Fruit fly (Drosophila melanogaster) whole organism, embryonic: Measurements from ENCODE around the gene Tango2.

ENCODE experiments used
- CG10274 ChIP-seq: fragments of 200-800 bp; sonication (Bioruptor generic); optimal IDR thresholded peaks from 3 replicates; lab custom pipeline; 2017; ENCODE audit warnings: missing biosample characterization, mild to moderate bottlenecking, missing genetic modification characterization
- CG11504 ChIP-seq: fragments of 200-800 bp; sonication (Bioruptor generic); optimal IDR thresholded peaks from 3 replicates; lab custom pipeline; 2019; ENCODE audit warnings: missing biosample characterization, mild to moderate bottlenecking, missing genetic modification characterization, moderate library complexity
- CG1233 ChIP-seq: fragments of 200-800 bp; sonication (Bioruptor generic); optimal IDR thresholded peaks from 4 replicates; lab custom pipeline; 2018; ENCODE audit warnings: missing biosample characterization, mild to moderate bottlenecking, missing genetic modification characterization
- CG12769 ChIP-seq: fragments of 200-800 bp; sonication (Bioruptor generic); optimal IDR thresholded peaks from 2 replicates; lab custom pipeline; 2019; ENCODE audit warnings: missing biosample characterization, mild to moderate bottlenecking, missing genetic modification characterization, moderate library complexity
- CG15479 ChIP-seq: fragments of 200-800 bp; sonication (Bioruptor generic); optimal IDR thresholded peaks from 3 replicates; lab custom pipeline; 2019; ENCODE audit warnings: missing biosample characterization, mild to moderate bottlenecking, missing genetic modification characterization, moderate library complexity
- CG15601 ChIP-seq: fragments of 200-800 bp; sonication (Bioruptor generic); optimal IDR thresholded peaks from 3 replicates; lab custom pipeline; 2019; ENCODE audit warnings: missing biosample characterization, mild to moderate bottlenecking, missing genetic modification characterization, moderate library complexity
- CG15696 ChIP-seq: fragments of 200-800 bp; sonication (Bioruptor generic); optimal IDR thresholded peaks from 2 replicates; lab custom pipeline; 2019; ENCODE audit warnings: missing biosample characterization, mild to moderate bottlenecking, missing genetic modification characterization, moderate library complexity
- CG2120 ChIP-seq: fragments of 200-800 bp; sonication (Bioruptor generic); optimal IDR thresholded peaks from 3 replicates; lab custom pipeline; 2016; ENCODE audit warnings: missing biosample characterization, missing genetic modification characterization
- CG2202 ChIP-seq: fragments of 200-800 bp; sonication (Bioruptor generic); optimal IDR thresholded peaks from 2 replicates; lab custom pipeline; 2018; ENCODE audit warnings: missing biosample characterization, mild to moderate bottlenecking, missing genetic modification characterization
- CG2889 ChIP-seq: fragments of 200-800 bp; sonication (Bioruptor generic); IDR thresholded peaks from 3 replicates; pipeline ENCODE4 v1.3.6; 2022; ENCODE audit warnings: missing biosample characterization, missing genetic modification characterization
- CG3847 ChIP-seq: fragments of 200-800 bp; sonication (Bioruptor generic); IDR thresholded peaks from 2 replicates; pipeline ENCODE4 v1.3.6; 2022; ENCODE audit warnings: missing biosample characterization, missing genetic modification characterization
- CG4730 ChIP-seq: fragments of 200-800 bp; sonication (Bioruptor generic); IDR thresholded peaks from 2 replicates; pipeline ENCODE4 v1.3.6; 2022; ENCODE audit warnings: missing biosample characterization, missing genetic modification characterization
- CG8290 ChIP-seq, 3 experiments: fragments of 200-800 bp; sonication (Bioruptor generic); optimal IDR thresholded peaks; 2 replicates each; lab custom pipeline; 2016 to 2019; ENCODE audit warnings: missing biosample characterization in 3 of 3, missing genetic modification characterization in 3 of 3, mild to moderate bottlenecking in 2 of 3, moderate library complexity in 1 of 3
- CG9727 ChIP-seq: fragments of 200-800 bp; sonication (Bioruptor generic); optimal IDR thresholded peaks from 3 replicates; lab custom pipeline; 2017; ENCODE audit warnings: missing biosample characterization, mild to moderate bottlenecking, missing genetic modification characterization
- CoRest ChIP-seq: fragments of 200-800 bp; sonication (Bioruptor generic); optimal IDR thresholded peaks from 3 replicates; lab custom pipeline; 2018; ENCODE audit warnings: missing biosample characterization, mild to moderate bottlenecking, missing genetic modification characterization, moderate library complexity
- Hmr ChIP-seq: fragments of 200-800 bp; sonication (Bioruptor generic); optimal IDR thresholded peaks from 3 replicates; lab custom pipeline; 2017; ENCODE audit warnings: mild to moderate bottlenecking, missing biosample characterization, missing genetic modification reagents, missing genetic modification characterization
- Hr78 ChIP-seq, 2 experiments: fragments of 200-800 bp in 1 of 2; fragments of >200 bp in 1 of 2; sonication (Bioruptor generic) in 1 of 2; optimal IDR thresholded peaks; 2 replicates each; lab custom pipeline; 2017 to 2019; ENCODE audit warnings: missing biosample characterization in 2 of 2, missing genetic modification characterization in 2 of 2, mild to moderate bottlenecking in 1 of 2, moderate library complexity in 1 of 2
- Kr ChIP-seq: fragments of 200-800 bp; sonication (Bioruptor generic); optimal IDR thresholded peaks from 2 replicates; lab custom pipeline; 2017; ENCODE audit warnings: missing biosample characterization, mild to moderate bottlenecking, missing genetic modification characterization
- Max ChIP-seq: fragments of 200-800 bp; sonication (Bioruptor generic); optimal IDR thresholded peaks from 2 replicates; lab custom pipeline; 2016; ENCODE audit warnings: missing biosample characterization, mild to moderate bottlenecking, missing genetic modification characterization
- Med ChIP-seq: fragments of 200-800 bp; sonication (Bioruptor generic); peaks from one replicate; lab custom pipeline; 2016; ENCODE audit warnings: missing biosample characterization, missing genetic modification characterization, mild to moderate bottlenecking, inconsistent platforms, moderate library complexity
- Myb ChIP-seq: fragments of 200-800 bp; sonication (Bioruptor generic); optimal IDR thresholded peaks from 2 replicates; lab custom pipeline; 2016; ENCODE audit warnings: missing biosample characterization, missing genetic modification characterization
- NFAT ChIP-seq: fragments of 200-800 bp; sonication (Bioruptor generic); IDR thresholded peaks from 2 replicates; pipeline ENCODE4 v1.3.6; 2022; ENCODE audit warnings: missing biosample characterization, missing genetic modification characterization
- Pdp1 ChIP-seq, 2 experiments: fragments of 200-800 bp; sonication (Bioruptor generic); optimal IDR thresholded peaks; 3 replicates each; lab custom pipeline; 2016; ENCODE audit warnings: missing biosample characterization in 2 of 2, missing genetic modification characterization in 2 of 2, mild to moderate bottlenecking in 1 of 2, moderate library complexity in 1 of 2
- Side ChIP-seq: fragments of 200-800 bp; sonication (Bioruptor generic); optimal IDR thresholded peaks from 2 replicates; lab custom pipeline; 2016; ENCODE audit warnings: missing biosample characterization, missing genetic modification characterization
- Sry-δ ChIP-seq: fragments of 200-800 bp; sonication (Bioruptor generic); optimal IDR thresholded peaks from 2 replicates; lab custom pipeline; 2016; ENCODE audit warnings: missing biosample characterization, missing genetic modification characterization
- az2 ChIP-seq: fragments of 200-800 bp; sonication (Bioruptor generic); optimal IDR thresholded peaks from 3 replicates; lab custom pipeline; 2016; ENCODE audit warnings: missing biosample characterization, missing genetic modification characterization
- ci ChIP-seq: fragments of 200-800 bp; sonication (Bioruptor generic); IDR thresholded peaks from 3 replicates; pipeline ENCODE4 v1.3.6; 2022; ENCODE audit warnings: missing biosample characterization, missing genetic modification characterization
- crol ChIP-seq: fragments of 200-800 bp; sonication (Bioruptor generic); IDR thresholded peaks from 2 replicates; pipeline ENCODE4 v1.3.6; 2022; ENCODE audit warnings: missing biosample characterization, missing genetic modification characterization
- cwo ChIP-seq: fragments of 200-800 bp; sonication (Bioruptor generic); optimal IDR thresholded peaks from 3 replicates; lab custom pipeline; 2017; ENCODE audit warnings: missing biosample characterization, missing genetic modification characterization, mild to moderate bottlenecking, moderate library complexity, missing genetic modification reagents
- dysf ChIP-seq: fragments of 200-800 bp; sonication (Bioruptor generic); IDR thresholded peaks from 3 replicates; pipeline ENCODE4 v1.3.6; 2022; ENCODE audit warnings: missing biosample characterization, missing genetic modification characterization
- fd96Cb ChIP-seq: fragments of 200-800 bp; sonication (Bioruptor generic); optimal IDR thresholded peaks from 2 replicates; lab custom pipeline; 2018; ENCODE audit warnings: missing biosample characterization, mild to moderate bottlenecking, missing genetic modification characterization, moderate library complexity
- grau ChIP-seq: fragments of 200-800 bp; optimal IDR thresholded peaks from 3 replicates; lab custom pipeline; 2019; ENCODE audit warnings: missing biosample characterization, mild to moderate bottlenecking, missing genetic modification characterization, moderate library complexity
- gro ChIP-seq: fragments of 200-800 bp; sonication (Bioruptor generic); optimal IDR thresholded peaks from 2 replicates; lab custom pipeline; 2016; ENCODE audit warnings: missing biosample characterization, missing genetic modification characterization
- gsb ChIP-seq: fragments of 200-800 bp; sonication (Bioruptor generic); IDR thresholded peaks from 2 replicates; pipeline ENCODE4 v1.3.6; 2022; ENCODE audit warnings: missing biosample characterization, missing genetic modification characterization
- pum ChIP-seq: fragments of 200-800 bp; sonication (Bioruptor generic); optimal IDR thresholded peaks from 2 replicates; lab custom pipeline; 2016; ENCODE audit warnings: missing biosample characterization, missing genetic modification characterization
- sd ChIP-seq: fragments of 200-800 bp; sonication (Bioruptor generic); optimal IDR thresholded peaks from 3 replicates; lab custom pipeline; 2018; ENCODE audit warnings: missing biosample characterization, mild to moderate bottlenecking, missing genetic modification characterization, moderate library complexity
- sens ChIP-seq: fragments of 200-800 bp; sonication (Bioruptor generic); peaks from one replicate; lab custom pipeline; 2016; ENCODE audit warnings: missing biosample characterization, missing genetic modification characterization
- sima ChIP-seq: fragments of 200-800 bp; sonication (Bioruptor generic); optimal IDR thresholded peaks from 2 replicates; lab custom pipeline; 2016; ENCODE audit warnings: missing biosample characterization, missing genetic modification characterization
- sug ChIP-seq: fragments of 200-800 bp; optimal IDR thresholded peaks from 2 replicates; lab custom pipeline; 2019; ENCODE audit warnings: missing biosample characterization, mild to moderate bottlenecking, missing genetic modification characterization, moderate library complexity
- tll ChIP-seq, 2 experiments: fragments of 200-800 bp in 1 of 2; fragments of >200 bp in 1 of 2; sonication (Bioruptor generic) in 1 of 2; optimal IDR thresholded peaks; 2 replicates each; lab custom pipeline; 2017 to 2019; ENCODE audit warnings: missing biosample characterization in 2 of 2, missing genetic modification characterization in 2 of 2, mild to moderate bottlenecking in 1 of 2, moderate library complexity in 1 of 2

Gene Tango2

dm6 chrX:13633298-13633891 is 16.6 kb downstream of the Tango2 start (continued):
- no peak for TF ChIP-seq sima (GFP tag; lab: Kevin White, UChicago)
- TF ChIP-seq CG12769 (tag; lab: Kevin White, UChicago): peak; percentile 12
- TF ChIP-seq gro (GFP tag; lab: Kevin White, UChicago): no peak
- TF ChIP-seq Pdp1 (GFP tag; optimal IDR thresholded peaks at IDR 0.05; lab: Kevin White, UChicago): peak in 1 of 2 experiments; percentile 80
- TF ChIP-seq gsb: no peak
- TF ChIP-seq grau (tag; lab: Kevin White, UChicago): peak; percentile 4
- TF ChIP-seq cwo (GFP tag; lab: Kevin White, UChicago): peak; percentile 81
- TF ChIP-seq CG2889 (GFP tag; lab: Robert Waterston, UW): no peak
- TF ChIP-seq crol: peak; percentile 41
- no peak for TF ChIP-seq Sry-δ (GFP tag; lab: Kevin White, UChicago)
- no peak for TF ChIP-seq fd96Cb (tag; lab: Kevin White, UChicago)
- TF ChIP-seq CG9727 (GFP tag; lab: Kevin White, UChicago): peak; percentile 12
- no peak for TF ChIP-seq Max
- TF ChIP-seq Hmr: peak; percentile 58
- TF ChIP-seq Kr: peak; percentile 46
- peak; percentile 35 for TF ChIP-seq CG1233 (GFP tag; lab: Kevin White, UChicago)
- TF ChIP-seq sug (tag; lab: Kevin White, UChicago): peak; percentile 37
- no peak for TF ChIP-seq Side (GFP tag; lab: Kevin White, UChicago)
- TF ChIP-seq CG11504 (tag; lab: Kevin White, UChicago): no peak
- peak; percentile 48 for TF ChIP-seq CG2202 (tag; lab: Kevin White, UChicago)
- TF ChIP-seq Myb (GFP tag; lab: Kevin White, UChicago): no peak
- no peak for TF ChIP-seq az2 (GFP tag; lab: Kevin White, UChicago)
- peak; percentile 26; the same call in 1 of the 2 replicates for TF ChIP-seq NFAT (GFP tag; lab: Robert Waterston, UW)
- no peak for TF ChIP-seq Hr78 (GFP tag; optimal IDR thresholded peaks at IDR 0.05; lab: Kevin White, UChicago)
- no peak for TF ChIP-seq CoRest (tag; lab: Kevin White, UChicago)
- TF ChIP-seq sens (GFP tag; lab: Kevin White, UChicago): peak; percentile 87
- TF ChIP-seq CG2120 (GFP tag; lab: Kevin White, UChicago): peak; percentile 30
- TF ChIP-seq CG15479 (GFP tag; lab: Kevin White, UChicago): peak; percentile 59
- TF ChIP-seq CG8290 (GFP tag; optimal IDR thresholded peaks at IDR 0.05; lab: Kevin White, UChicago): peak; percentile 26
- no peak for TF ChIP-seq CG8290 (tag; optimal IDR thresholded peaks at IDR 0.05; lab: Kevin White, UChicago)
- no peak for TF ChIP-seq dysf (GFP tag; lab: Robert Waterston, UW)
- TF ChIP-seq pum (GFP tag; lab: Kevin White, UChicago): no peak
- no peak for TF ChIP-seq CG15696 (tag; lab: Kevin White, UChicago)
- TF ChIP-seq sd (tag; lab: Kevin White, UChicago): peak; percentile 59
- no peak for TF ChIP-seq CG4730 (GFP tag; lab: Robert Waterston, UW)
- TF ChIP-seq tll (GFP tag; optimal IDR thresholded peaks at IDR 0.05; lab: Kevin White, UChicago): peak in 1 of 2 experiments; percentile 21
- peak; percentile 53; the same call in 2 of the 3 replicates for TF ChIP-seq ci
- TF ChIP-seq CG15601 (tag; lab: Kevin White, UChicago): peak; percentile 14
- TF ChIP-seq CG10274 (GFP tag; lab: Kevin White, UChicago): no peak
- TF ChIP-seq Med (GFP tag; lab: Kevin White, UChicago): peak; percentile 64
- no peak for TF ChIP-seq CG3847
